Fruit fly (Drosophila melanogaster): ENCODE data around the gene CG14022.

Gene CG14022

DNA sequence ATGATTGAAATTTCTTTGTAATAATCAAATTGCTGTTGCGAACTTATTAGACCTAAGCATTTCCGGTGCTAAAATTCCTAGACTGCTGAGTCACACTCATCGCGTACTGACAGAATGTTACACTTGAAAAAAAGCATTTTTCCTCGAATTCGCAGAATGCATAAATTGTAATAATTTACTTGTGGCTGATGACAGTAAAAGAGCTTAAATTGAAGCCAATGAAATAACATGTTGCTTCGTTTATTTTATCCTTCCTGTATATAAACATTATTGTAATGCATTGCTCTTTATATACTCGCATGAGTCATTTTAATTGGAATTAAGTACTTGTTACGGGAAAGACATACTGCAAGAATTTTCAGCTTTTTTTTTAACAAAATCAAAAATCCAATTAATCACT is 38.1 kb downstream of the CG14022 start:
- TF ChIP-seq CG17801 (GFP tag; optimal IDR thresholded peaks at IDR 0.05; ENCODE audit: partially characterized antibody): no peak

DNA sequence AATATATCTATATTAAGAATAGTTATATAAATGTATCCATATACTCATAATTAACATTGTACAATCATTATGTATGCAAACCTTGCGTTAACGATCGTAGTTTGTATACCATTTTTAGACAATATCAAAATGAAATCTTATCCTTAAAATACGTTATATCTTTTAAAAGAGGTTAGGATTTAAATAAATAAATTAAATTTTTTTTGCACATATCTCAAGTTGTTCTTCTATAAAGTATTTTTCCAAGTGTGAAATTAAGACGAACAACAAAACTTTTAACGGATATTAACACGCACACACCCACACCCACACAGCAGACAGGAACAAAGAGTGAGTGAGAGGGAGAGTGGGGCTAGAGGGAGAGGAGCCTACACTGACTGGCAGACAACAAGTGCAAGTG is 38.8 kb downstream of the CG14022 start:
- no peak for TF ChIP-seq CG17801 (GFP tag; optimal IDR thresholded peaks at IDR 0.05; ENCODE audit: partially characterized antibody)

DNA sequence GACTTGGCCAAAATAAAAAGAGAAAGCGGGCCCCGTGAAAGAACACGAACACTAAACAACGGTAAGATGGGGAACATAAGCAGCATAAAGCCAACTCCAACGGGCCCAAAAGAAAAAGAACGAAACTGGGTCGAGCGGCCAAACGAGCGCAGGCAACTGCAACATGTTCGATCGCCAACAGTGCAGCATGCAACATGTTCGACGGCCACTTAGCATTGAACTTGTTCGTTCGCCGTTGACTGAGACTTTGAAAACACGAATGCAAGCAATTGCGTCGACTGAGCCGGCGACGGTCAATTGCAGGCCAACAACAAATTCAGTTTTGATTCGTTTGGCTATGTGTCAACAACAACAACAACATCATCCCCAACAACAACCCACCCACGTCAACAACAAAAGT is 40.0 kb downstream of the CG14022 start, which contains the start of gene vri:
TSS of gene vri (plus strand) at position 224 of the 400 bp plus-strand sequence.
- no peak for TF ChIP-seq CG17801 (GFP tag; optimal IDR thresholded peaks at IDR 0.05; ENCODE audit: partially characterized antibody)

DNA sequence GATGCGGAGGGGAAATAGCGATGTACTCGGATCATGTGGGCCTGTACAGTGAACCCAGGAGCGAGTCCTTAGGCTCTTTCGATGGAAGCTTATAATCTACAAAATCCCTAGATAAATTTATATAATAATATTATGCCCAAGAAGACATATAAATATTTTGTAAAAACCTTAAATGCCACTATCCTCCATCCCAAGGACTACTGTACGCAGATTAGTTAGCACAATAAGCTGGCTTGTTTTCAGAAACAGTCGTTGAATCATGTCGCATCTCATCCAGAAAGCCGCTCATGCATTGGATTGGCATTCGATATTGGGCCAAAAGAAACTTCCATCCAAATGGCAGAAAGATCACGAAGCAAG is 40.4 kb downstream of the CG14022 start:
- TF ChIP-seq CG17801 (GFP tag; optimal IDR thresholded peaks at IDR 0.05; ENCODE audit: partially characterized antibody): no peak

DNA sequence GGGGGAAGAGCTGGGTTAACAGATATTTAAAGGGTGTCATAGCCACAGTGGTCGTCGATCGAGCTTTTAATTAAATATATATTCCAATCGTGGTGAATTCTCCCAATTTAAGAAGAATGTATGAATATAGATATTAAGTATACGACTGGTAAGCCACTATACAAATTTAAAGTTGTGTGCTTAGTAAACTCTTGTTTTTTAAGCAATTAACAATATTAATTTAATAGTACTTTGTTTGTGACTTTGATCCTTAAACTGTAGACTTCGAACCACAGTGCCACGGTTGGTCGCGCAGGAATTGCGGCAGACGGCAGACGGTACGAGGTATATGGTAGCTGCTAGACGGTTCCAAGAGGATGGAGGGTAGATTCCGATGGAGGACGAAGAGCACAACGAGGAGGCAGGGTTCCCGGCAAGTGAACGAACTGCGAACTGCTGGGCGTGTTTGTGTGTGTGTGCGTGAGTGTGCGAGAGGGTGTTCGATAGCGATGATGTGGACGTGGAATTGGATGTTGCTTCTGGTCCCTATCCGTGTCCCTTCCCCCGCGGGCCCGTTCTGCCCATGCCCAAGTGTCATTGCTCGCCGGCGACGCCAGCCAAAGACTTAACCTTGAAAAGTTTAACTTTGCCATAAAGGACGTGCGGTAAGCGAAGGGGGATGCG is 40.9 kb downstream of the CG14022 start:
- no peak for TF ChIP-seq CG17801 (GFP tag; optimal IDR thresholded peaks at IDR 0.05; ENCODE audit: partially characterized antibody)

DNA sequence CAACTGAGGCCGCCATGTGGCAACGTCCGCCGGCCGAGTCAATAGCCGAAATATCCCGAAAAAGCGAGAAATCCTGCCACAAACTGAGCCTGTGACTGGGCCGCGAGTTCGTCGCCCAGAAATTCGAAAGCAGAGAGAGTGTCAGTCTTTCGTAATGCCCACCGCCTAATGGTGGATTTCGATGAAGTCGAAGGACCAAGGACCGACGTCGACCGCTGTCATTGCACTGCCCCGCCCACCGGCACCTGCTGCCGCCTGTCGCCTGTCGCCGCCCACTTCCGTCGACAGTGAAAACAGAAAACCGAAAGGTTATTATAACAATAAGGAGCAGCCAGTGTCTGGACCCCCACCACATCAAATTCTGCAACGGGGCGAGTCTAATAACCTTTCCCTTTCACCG is 42.1 kb downstream of the CG14022 start:
- TF ChIP-seq CG17801 (GFP tag; optimal IDR thresholded peaks at IDR 0.05; ENCODE audit: partially characterized antibody): no peak

DNA sequence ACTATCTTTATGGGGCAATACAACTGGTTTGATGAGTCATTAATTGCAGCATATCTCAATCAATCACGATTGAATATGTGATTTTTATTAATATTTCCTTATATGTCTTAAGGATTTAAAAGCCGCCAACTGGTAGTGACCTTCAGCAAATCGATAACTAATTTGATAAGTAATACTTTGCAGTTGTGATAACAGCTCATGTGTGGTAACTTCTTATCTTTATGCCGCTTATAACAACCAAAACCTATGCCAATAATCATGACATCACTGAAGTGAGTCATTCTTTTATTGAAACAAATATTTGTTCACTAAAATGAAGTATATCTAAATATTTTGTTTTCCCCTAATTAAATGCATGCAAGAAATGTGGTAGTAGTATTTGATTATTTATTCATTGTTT is 42.8 kb downstream of the CG14022 start:
- TF ChIP-seq CG17801 (GFP tag; optimal IDR thresholded peaks at IDR 0.05; ENCODE audit: partially characterized antibody): no peak

DNA sequence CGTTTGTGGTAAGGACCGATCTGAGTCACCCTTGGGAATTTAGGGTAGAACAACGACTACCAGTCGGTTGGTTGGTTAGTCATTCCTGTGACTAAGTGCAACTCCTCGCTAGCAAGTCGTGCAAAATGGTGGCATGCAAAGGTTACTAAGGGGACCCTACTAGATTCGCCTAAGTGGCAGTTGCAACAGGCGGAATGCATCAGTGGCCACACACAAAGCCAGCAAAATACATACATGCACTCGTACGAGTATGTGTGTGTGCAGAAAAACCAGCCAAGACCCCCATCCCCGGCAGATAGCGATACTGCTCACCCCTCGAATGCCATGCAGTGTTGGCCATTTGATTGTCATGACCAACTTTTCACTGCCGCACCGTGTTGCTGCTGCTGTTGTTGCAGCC is 43.9 kb downstream of the CG14022 start:
- TF ChIP-seq CG17801 (GFP tag; optimal IDR thresholded peaks at IDR 0.05; ENCODE audit: partially characterized antibody): no peak

DNA sequence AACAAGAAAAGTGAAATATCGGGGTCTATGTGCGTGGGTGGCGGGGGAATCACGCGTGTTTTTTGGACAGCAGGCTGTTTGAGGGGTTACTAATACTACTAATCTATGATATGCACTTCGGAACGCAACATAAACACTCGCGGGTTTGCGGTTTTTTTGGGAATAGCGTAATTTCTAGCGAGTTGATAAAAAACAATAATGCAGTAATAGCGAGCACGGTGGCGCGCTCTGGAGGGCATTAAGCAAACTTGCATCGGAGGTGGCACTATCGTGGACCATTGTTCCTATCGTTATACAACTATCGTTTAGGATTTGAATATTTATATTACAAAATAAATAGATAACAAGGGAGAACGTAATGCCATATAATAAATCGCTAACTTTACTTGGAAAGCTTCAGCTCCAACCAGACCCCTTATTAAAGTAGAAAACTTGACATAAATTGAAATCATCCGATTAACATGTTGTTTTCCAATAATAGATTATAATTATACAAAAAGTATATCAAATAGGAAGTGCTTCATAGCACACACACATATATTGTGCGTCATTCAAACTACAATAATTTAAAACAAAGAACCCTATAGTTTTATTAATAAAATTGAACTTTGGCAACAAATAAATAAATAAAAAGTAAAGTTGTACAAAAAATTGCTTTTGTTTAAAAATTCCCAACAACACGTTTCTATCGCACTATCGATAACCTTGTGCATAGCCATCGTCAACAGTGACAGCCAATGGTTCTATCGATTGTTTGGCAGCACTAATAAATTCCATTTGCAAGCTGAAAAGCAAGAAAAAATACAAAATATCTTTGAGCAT is 50.2 kb downstream of the CG14022 start, which contains the start of the genes Nin and Bub1:
TSS of gene Nin (minus strand) at position 240 of the 822 bp plus-strand sequence.
TSS of gene Bub1 (plus strand) at position 557 of the 822 bp plus-strand sequence.
- peak; percentile 4 for TF ChIP-seq CG17801 (GFP tag; optimal IDR thresholded peaks at IDR 0.05; ENCODE audit: partially characterized antibody)
